Fruit fly (Drosophila melanogaster): ENCODE data around the gene CG4301.
A peak's percentile ranks its signal among the peaks of the same experiment; 100 is the strongest.

The CG4301 gene

dm6 chrX:16448252-16449191 is 43.2 kb downstream of the CG4301 start, which contains the start of the genes CG34015 and eIF4H1:
CG34015 (minus strand) TSS chrX:16448302.
eIF4H1 (plus strand) TSS chrX:16448665.
- peak; percentile 58 for TF ChIP-seq jim (GFP tag; optimal IDR thresholded peaks at IDR 0.05)
- TF ChIP-seq Sp1 (GFP tag; optimal IDR thresholded peaks at IDR 0.05) = peak; percentile 77
- peak; percentile 4 for TF ChIP-seq OdsH (GFP tag; optimal IDR thresholded peaks at IDR 0.05)
- peak; percentile 58 for TF ChIP-seq fru (GFP tag; optimal IDR thresholded peaks at IDR 0.05)
- TF ChIP-seq sv (GFP tag; optimal IDR thresholded peaks at IDR 0.05) = no peak
- peak; percentile 39 for TF ChIP-seq Rel (GFP tag; optimal IDR thresholded peaks at IDR 0.05)
- no peak for TF ChIP-seq Rel (tag; optimal IDR thresholded peaks at IDR 0.05)
- peak; percentile 1 for TF ChIP-seq psq (GFP tag; optimal IDR thresholded peaks at IDR 0.05)
- no peak for TF ChIP-seq foxo (GFP tag; optimal IDR thresholded peaks at IDR 0.05)
- no peak for TF ChIP-seq Hnf4 (GFP tag; optimal IDR thresholded peaks at IDR 0.05)
- TF ChIP-seq woc (GFP tag; optimal IDR thresholded peaks at IDR 0.05) = no peak
- TF ChIP-seq Hr78 (GFP tag; optimal IDR thresholded peaks at IDR 0.05) = peak; percentile 18
- no peak for TF ChIP-seq HLH106 (tag; optimal IDR thresholded peaks at IDR 0.05)
- TF ChIP-seq Mio (GFP tag; optimal IDR thresholded peaks at IDR 0.05) = no peak
- peak; percentile 35 for TF ChIP-seq Myc (optimal IDR thresholded peaks at IDR 0.05)
- TF ChIP-seq br (GFP tag; optimal IDR thresholded peaks at IDR 0.05) = no peak
- TF ChIP-seq CG32264 (GFP tag; optimal IDR thresholded peaks at IDR 0.05) = no peak
- no peak for TF ChIP-seq tai (GFP tag; optimal IDR thresholded peaks at IDR 0.05)
- no peak for TF ChIP-seq dmrt93B (GFP tag; optimal IDR thresholded peaks at IDR 0.05)
- no peak for TF ChIP-seq sage (GFP tag; optimal IDR thresholded peaks at IDR 0.05)
- peak; percentile 6 for TF ChIP-seq Dif (GFP tag; optimal IDR thresholded peaks at IDR 0.05; ENCODE audit: partially characterized antibody)
- TF ChIP-seq usp (GFP tag; optimal IDR thresholded peaks at IDR 0.05) = no peak
- TF ChIP-seq N (GFP tag; optimal IDR thresholded peaks at IDR 0.05) = peak; percentile 92
- TF ChIP-seq lola (GFP tag; optimal IDR thresholded peaks at IDR 0.05) = no peak
- TF ChIP-seq Abd-B (GFP tag; optimal IDR thresholded peaks at IDR 0.05) = peak; percentile 48
- peak; percentile 20 for TF ChIP-seq Jra (GFP tag; optimal IDR thresholded peaks at IDR 0.05)
- TF ChIP-seq Hr83 (GFP tag; optimal IDR thresholded peaks at IDR 0.05; ENCODE audit: poor library complexity, severe bottlenecking) = peak; percentile 8
- no peak for TF ChIP-seq CrebA (GFP tag; optimal IDR thresholded peaks at IDR 0.05; ENCODE audit: borderline replicate concordance)
- TF ChIP-seq dsf (GFP tag; optimal IDR thresholded peaks at IDR 0.05; ENCODE audit: borderline replicate concordance) = no peak
- peak; percentile 32 for TF ChIP-seq rgr (GFP tag; optimal IDR thresholded peaks at IDR 0.05)
- no peak for TF ChIP-seq ey (GFP tag; optimal IDR thresholded peaks at IDR 0.05)
- TF ChIP-seq CG9705 (GFP tag; optimal IDR thresholded peaks at IDR 0.05) = no peak
- TF ChIP-seq dl (GFP tag; optimal IDR thresholded peaks at IDR 0.05; ENCODE audit: insufficient read depth in 1 of 2, partially characterized antibody in 2 of 2) = no peak
- TF ChIP-seq h (GFP tag; optimal IDR thresholded peaks at IDR 0.05) = peak; percentile 19
- TF ChIP-seq GATAd (GFP tag; optimal IDR thresholded peaks at IDR 0.05) = no peak

dm6 chrX:16449316-16449715 is 44.0 kb downstream of the CG4301 start:
- TF ChIP-seq sage (GFP tag; optimal IDR thresholded peaks at IDR 0.05) = no peak
- no peak for TF ChIP-seq Hr78 (GFP tag; optimal IDR thresholded peaks at IDR 0.05)
- TF ChIP-seq dmrt93B (GFP tag; optimal IDR thresholded peaks at IDR 0.05) = no peak
- no peak for TF ChIP-seq lola (GFP tag; optimal IDR thresholded peaks at IDR 0.05)
- no peak for TF ChIP-seq N (GFP tag; optimal IDR thresholded peaks at IDR 0.05)

dm6 chrX:16456582-16456981 is 51.3 kb downstream of the CG4301 start:
- TF ChIP-seq Abd-B (GFP tag; optimal IDR thresholded peaks at IDR 0.05) = no peak
- TF ChIP-seq Rel (GFP tag; optimal IDR thresholded peaks at IDR 0.05) = no peak
- TF ChIP-seq Rel (tag; optimal IDR thresholded peaks at IDR 0.05) = no peak
- TF ChIP-seq N (GFP tag; optimal IDR thresholded peaks at IDR 0.05) = no peak
- no peak for TF ChIP-seq woc (GFP tag; optimal IDR thresholded peaks at IDR 0.05)
- no peak for TF ChIP-seq jim (GFP tag; optimal IDR thresholded peaks at IDR 0.05)
- TF ChIP-seq brk (GFP tag; optimal IDR thresholded peaks at IDR 0.05) = no peak
- TF ChIP-seq Mio (GFP tag; optimal IDR thresholded peaks at IDR 0.05) = no peak
- no peak for TF ChIP-seq Dfd (GFP tag; optimal IDR thresholded peaks at IDR 0.05)
- no peak for TF ChIP-seq Hr83 (GFP tag; optimal IDR thresholded peaks at IDR 0.05; ENCODE audit: poor library complexity, severe bottlenecking)
- TF ChIP-seq CrebA (GFP tag; optimal IDR thresholded peaks at IDR 0.05; ENCODE audit: borderline replicate concordance) = no peak
- no peak for TF ChIP-seq lola (GFP tag; optimal IDR thresholded peaks at IDR 0.05)
- no peak for TF ChIP-seq sv (GFP tag; optimal IDR thresholded peaks at IDR 0.05)
- TF ChIP-seq br (GFP tag; optimal IDR thresholded peaks at IDR 0.05) = no peak
- no peak for TF ChIP-seq foxo (GFP tag; optimal IDR thresholded peaks at IDR 0.05)
- no peak for TF ChIP-seq GATAd (GFP tag; optimal IDR thresholded peaks at IDR 0.05)
- no peak for TF ChIP-seq Myc (optimal IDR thresholded peaks at IDR 0.05)
